Fruit fly (Drosophila melanogaster): Measurements from ENCODE around the gene CG7091.

CG7091 gene

dm6 chr3R:12963491-12963890 lies 14.3 kb upstream of the CG7091 start, which contains the start of gene Cyp304a1:
Cyp304a1 (plus strand) TSS chr3R:12963791.
- TF ChIP-seq Crg-1 (GFP tag; optimal IDR thresholded peaks at IDR 0.05) (no peak), kay (GFP tag; ENCODE audit: borderline replicate concordance) (no peak), pad (GFP tag; optimal IDR thresholded peaks at IDR 0.05) (no peak)

- no peak for TF ChIP-seq pad (GFP tag; optimal IDR thresholded peaks at IDR 0.05)
Measured at dm6 chr3R:12964043-12964442, 13.8 kb upstream of the CG7091 start.

dm6 chr3R:12967612-12968011 lies 10.2 kb upstream of the CG7091 start, which contains the start of the genes CG14384 and grsm:
CG14384 (minus strand) TSS chr3R:12967712.
grsm (minus strand) TSS chr3R:12967712.
- no peak for TF ChIP-seq bab1 (GFP tag; optimal IDR thresholded peaks at IDR 0.05)
- no peak for TF ChIP-seq CG5204 (GFP tag; optimal IDR thresholded peaks at IDR 0.05)
- no peak for TF ChIP-seq Crg-1 (GFP tag; optimal IDR thresholded peaks at IDR 0.05)
- no peak for TF ChIP-seq CG1620 (GFP tag; optimal IDR thresholded peaks at IDR 0.05)
- TF ChIP-seq tj (GFP tag; optimal IDR thresholded peaks at IDR 0.05), result no peak
- TF ChIP-seq kay (GFP tag; ENCODE audit: borderline replicate concordance), result peak; percentile 44

- TF ChIP-seq Mnt (GFP tag; optimal IDR thresholded peaks at IDR 0.05) (peak; percentile 13), bab1 (GFP tag; optimal IDR thresholded peaks at IDR 0.05) (no peak), CG33017 (tag; optimal IDR thresholded peaks at IDR 0.05) (no peak), Crg-1 (GFP tag; optimal IDR thresholded peaks at IDR 0.05) (no peak)
Measured at dm6 chr3R:12972106-12972505, 5.7 kb upstream of the CG7091 start.

dm6 chr3R:12974447-12974846 lies 3.4 kb upstream of the CG7091 start:
- no peak for TF ChIP-seq toe (GFP tag; optimal IDR thresholded peaks at IDR 0.05)
- no peak for TF ChIP-seq CG1620 (GFP tag; optimal IDR thresholded peaks at IDR 0.05)
- no peak for TF ChIP-seq CG14711 (tag; optimal IDR thresholded peaks at IDR 0.05)
- peak; percentile 5 for TF ChIP-seq CG33017 (tag; optimal IDR thresholded peaks at IDR 0.05)

- no peak for TF ChIP-seq pad (GFP tag; optimal IDR thresholded peaks at IDR 0.05)
- no peak for TF ChIP-seq Hr96 (GFP tag; optimal IDR thresholded peaks at IDR 0.05)
- TF ChIP-seq CG7101 (tag; optimal IDR thresholded peaks at IDR 0.05), result no peak
- no peak for TF ChIP-seq CG33017 (tag; optimal IDR thresholded peaks at IDR 0.05)
- TF ChIP-seq CG12768 (GFP tag; optimal IDR thresholded peaks at IDR 0.05), result no peak
- TF ChIP-seq CG5204 (GFP tag; optimal IDR thresholded peaks at IDR 0.05), result no peak
- TF ChIP-seq cic (GFP tag; optimal IDR thresholded peaks at IDR 0.05), result no peak
- TF ChIP-seq kay (GFP tag; ENCODE audit: borderline replicate concordance), result no peak
- TF ChIP-seq cnc (optimal IDR thresholded peaks at IDR 0.05), result no peak
- no peak for TF ChIP-seq CG7045 (GFP tag; optimal IDR thresholded peaks at IDR 0.05)
- no peak for TF ChIP-seq CG1620 (GFP tag; optimal IDR thresholded peaks at IDR 0.05)
- TF ChIP-seq CG14711 (tag; optimal IDR thresholded peaks at IDR 0.05), result no peak
- no peak for TF ChIP-seq Clk (GFP tag; optimal IDR thresholded peaks at IDR 0.05)
- no peak for TF ChIP-seq Crg-1 (GFP tag; optimal IDR thresholded peaks at IDR 0.05)
- TF ChIP-seq tj (GFP tag; optimal IDR thresholded peaks at IDR 0.05), result no peak
- TF ChIP-seq bab1 (GFP tag; optimal IDR thresholded peaks at IDR 0.05), result no peak
- TF ChIP-seq Mnt (GFP tag; optimal IDR thresholded peaks at IDR 0.05), result no peak
- no peak for TF ChIP-seq toe (GFP tag; optimal IDR thresholded peaks at IDR 0.05)
Measured at dm6 chr3R:12975223-12975622, 2.6 kb upstream of the CG7091 start.

dm6 chr3R:12980628-12981219 lies 2.9 kb downstream of the CG7091 start, which contains the start of gene Paip2:
Paip2 (plus strand) TSS chr3R:12980792.
- TF ChIP-seq CG7101 (tag; optimal IDR thresholded peaks at IDR 0.05), result no peak
- no peak for TF ChIP-seq kay (GFP tag; ENCODE audit: borderline replicate concordance)
- TF ChIP-seq toe (GFP tag; optimal IDR thresholded peaks at IDR 0.05), result no peak
- no peak for TF ChIP-seq CG7045 (GFP tag; optimal IDR thresholded peaks at IDR 0.05)
- TF ChIP-seq CG1620 (GFP tag; optimal IDR thresholded peaks at IDR 0.05), result peak; percentile 9
- no peak for TF ChIP-seq cic (GFP tag; optimal IDR thresholded peaks at IDR 0.05)
- no peak for TF ChIP-seq CG11617 (GFP tag; optimal IDR thresholded peaks at IDR 0.05)
- TF ChIP-seq CG5204 (GFP tag; optimal IDR thresholded peaks at IDR 0.05), result no peak
- TF ChIP-seq pad (GFP tag; optimal IDR thresholded peaks at IDR 0.05), result no peak
- TF ChIP-seq Mnt (GFP tag; optimal IDR thresholded peaks at IDR 0.05), result peak; percentile 6
- no peak for TF ChIP-seq bab1 (GFP tag; optimal IDR thresholded peaks at IDR 0.05)
- no peak for TF ChIP-seq Crg-1 (GFP tag; optimal IDR thresholded peaks at IDR 0.05)
- no peak for TF ChIP-seq cnc (optimal IDR thresholded peaks at IDR 0.05)
- TF ChIP-seq CG12768 (GFP tag; optimal IDR thresholded peaks at IDR 0.05), result no peak
- TF ChIP-seq CG14711 (tag; optimal IDR thresholded peaks at IDR 0.05), result peak; percentile 4
- TF ChIP-seq Clk (GFP tag; optimal IDR thresholded peaks at IDR 0.05), result no peak
- TF ChIP-seq ovo (GFP tag; optimal IDR thresholded peaks at IDR 0.05), result no peak
- no peak for TF ChIP-seq CG33017 (tag; optimal IDR thresholded peaks at IDR 0.05)
- TF ChIP-seq tj (GFP tag; optimal IDR thresholded peaks at IDR 0.05), result no peak
- peak; percentile 41 for TF ChIP-seq Hr96 (GFP tag; optimal IDR thresholded peaks at IDR 0.05)

Measured in whole organism, adult.